Worm (Caenorhabditis elegans) whole organism, L1 larva: ENCODE results near the gene Y49E10.30.

Experiments
- ama-1 ChIP-seq: fragments of 150-350 bp; optimal IDR thresholded peaks from 2 replicates; lab custom pipeline; 2014
- lin-39 ChIP-seq: fragments of 150-350 bp; optimal IDR thresholded peaks from 2 replicates; lab custom pipeline; 2014; ENCODE audit warnings: missing biosample characterization, missing genetic modification reagents, missing genetic modification characterization
- unc-130 ChIP-seq: fragments of 150-350 bp; optimal IDR thresholded peaks from 2 replicates; lab custom pipeline; 2017; ENCODE audit warnings: missing biosample characterization, missing genetic modification characterization, inconsistent platforms

DNA sequence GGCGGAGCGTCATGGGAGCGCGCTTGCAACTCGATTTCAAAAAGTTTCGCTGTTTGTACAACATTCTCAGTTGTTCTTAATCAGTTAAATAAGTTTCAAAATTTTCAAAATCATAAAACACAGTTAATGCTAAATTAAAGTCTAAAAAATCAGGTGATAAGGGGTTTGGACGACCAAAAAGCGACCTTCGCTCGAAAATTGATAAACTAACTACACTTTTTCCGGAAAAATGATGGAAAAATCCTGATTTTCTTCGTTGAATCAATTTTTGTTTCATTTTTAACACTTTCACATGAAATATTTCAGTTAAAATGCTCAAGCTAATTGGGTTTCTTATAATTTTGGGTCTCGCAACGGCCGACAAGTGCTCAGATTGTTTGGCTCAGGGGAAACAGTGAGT, 43.5 kb downstream of the Y49E10.30 start, which contains the start of gene Y49E10.16:
- TF ChIP-seq unc-130 (tag; lab: Kevin White, UChicago), result no peak
- TF ChIP-seq lin-39 (tag; lab: Kevin White, UChicago), result no peak
- no peak for TF ChIP-seq ama-1 (lab: Kevin White, UChicago)
